Worm (Caenorhabditis elegans) whole organism, early embryonic: ENCODE results near the gene Y46H3D.1.

Experiments used
- B0310.2 ChIP-seq: sonication (generic microtip); optimal IDR thresholded peaks from 2 replicates; lab custom pipeline; 2016; ENCODE audit warnings: mild to moderate bottlenecking, missing genetic modification characterization, missing compliant biosample characterization
- ceh-13 ChIP-seq: fragments of 200-800 bp; sonication (Bioruptor generic); optimal IDR thresholded peaks from 2 replicates; lab custom pipeline; 2018; ENCODE audit warnings: mild to moderate bottlenecking, missing genetic modification characterization, missing compliant biosample characterization
- ceh-36 ChIP-seq: sonication (generic microtip); optimal IDR thresholded peaks from 2 replicates; lab custom pipeline; 2016; ENCODE audit warnings: missing genetic modification characterization, inconsistent platforms, missing compliant biosample characterization
- ets-7 ChIP-seq: sonication (generic microtip); optimal IDR thresholded peaks from 2 replicates; lab custom pipeline; 2016; ENCODE audit warnings: missing genotype, missing genetic modification characterization, missing compliant biosample characterization
- tbx-11 ChIP-seq: fragments of 200-800 bp; sonication (Bioruptor generic); IDR thresholded peaks from 2 replicates; pipeline ENCODE4 v1.3.6; 2022; ENCODE audit warnings: missing genetic modification characterization, missing compliant biosample characterization

DNA sequence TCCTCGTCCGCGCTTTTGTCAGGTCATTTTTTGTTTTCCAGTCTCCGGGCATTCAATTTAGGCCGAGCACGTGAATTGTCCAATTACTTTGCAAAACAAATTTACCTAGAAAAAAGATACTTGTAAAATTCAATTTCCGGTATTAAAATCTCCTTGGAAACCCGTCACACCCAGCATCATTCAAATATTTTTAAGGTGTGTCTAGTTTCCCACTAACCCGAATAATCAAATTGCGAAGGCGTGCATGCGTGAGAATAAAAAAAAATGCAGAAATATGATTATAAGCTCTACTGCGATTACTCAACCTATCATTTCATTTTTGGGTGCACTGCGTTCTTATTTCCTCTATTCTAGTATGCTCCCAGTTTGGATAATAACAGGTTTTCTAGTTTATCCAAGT, 12.5 kb downstream of the Y46H3D.1 start, which contains the start of gene irld-11:
- TF ChIP-seq tbx-11 (GFP tag; lab: Robert Waterston, UW) (no peak), ceh-13 (GFP tag; lab: Kevin White, UChicago) (no peak), ets-7 (no peak), ceh-36 (tag; lab: Kevin White, UChicago) (no peak), B0310.2 (tag; lab: Kevin White, UChicago) (no peak)
